Fruit fly (Drosophila melanogaster) whole organism: ENCODE data around the gene Ntf-2.

Source experiments
- CG8478 ChIP-seq: fragments of >200 bp; optimal IDR thresholded peaks from 2 replicates; lab custom pipeline; 2018; ENCODE audit warnings: inconsistent platforms
- Dll ChIP-seq: fragments of >200 bp; optimal IDR thresholded peaks from 2 replicates; lab custom pipeline; 2017
- pan ChIP-seq: fragments of >200 bp; optimal IDR thresholded peaks from 2 replicates; lab custom pipeline; 2017
- usp ChIP-seq: fragments of >200 bp; optimal IDR thresholded peaks from 2 replicates; lab custom pipeline; 2017; ENCODE audit warnings: missing biosample characterization, missing genetic modification characterization, mixed read lengths

DNA sequence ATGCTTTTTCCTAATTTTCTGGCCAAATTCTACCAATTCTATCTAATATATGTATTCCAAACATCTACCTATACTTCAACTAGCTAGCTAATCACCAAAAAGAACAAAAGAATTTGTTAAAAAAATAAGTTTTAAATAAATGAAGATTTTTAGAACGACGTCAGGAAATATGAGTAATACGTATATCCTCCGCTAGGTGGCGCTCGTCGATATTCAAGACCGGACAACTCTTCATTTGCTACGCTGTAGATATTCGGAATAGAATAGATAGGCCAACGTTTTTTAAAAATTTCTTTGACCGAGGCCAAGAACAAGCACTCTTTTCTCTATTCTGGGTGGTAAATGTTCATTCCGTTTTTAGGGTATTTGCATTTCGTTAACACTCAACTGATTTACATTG is 23.2 kb downstream of the Ntf-2 start:
- TF ChIP-seq Dll = no peak
- no peak for TF ChIP-seq pan (lab: Kevin White, UChicago)
- TF ChIP-seq usp (GFP tag; lab: Kevin White, UChicago) = no peak
- TF ChIP-seq CG8478 (lab: Kevin White, UChicago) = no peak
